Fruit fly (Drosophila melanogaster) whole organism, wandering third instar larva: ENCODE data around the gene CG14565.
A peak's percentile ranks its signal among the peaks of the same experiment; 100 is the strongest.

Experiments used
- Abd-B ChIP-seq: fragments of >200 bp; optimal IDR thresholded peaks from 2 replicates; lab custom pipeline; 2017; ENCODE audit warnings: missing biosample characterization, missing genetic modification characterization
- CG32264 ChIP-seq: fragments of 200-800 bp; sonication (Bioruptor generic); optimal IDR thresholded peaks from 2 replicates; lab custom pipeline; 2016; ENCODE audit warnings: missing biosample characterization, missing genetic modification characterization
- CG9705 ChIP-seq: fragments of 200-800 bp; sonication (Bioruptor generic); optimal IDR thresholded peaks from 2 replicates; lab custom pipeline; 2018; ENCODE audit warnings: missing biosample characterization, mild to moderate bottlenecking, missing genetic modification characterization
- CrebA ChIP-seq: fragments of 200-800 bp; sonication (Bioruptor generic); optimal IDR thresholded peaks from 2 replicates; lab custom pipeline; 2016; ENCODE audit warnings: missing biosample characterization, mild to moderate bottlenecking, missing genetic modification characterization, borderline replicate concordance
- Dfd ChIP-seq: fragments of >200 bp; optimal IDR thresholded peaks from 2 replicates; lab custom pipeline; 2017; ENCODE audit warnings: missing biosample characterization, missing genetic modification characterization
- Dif ChIP-seq: fragments of 200-275, 200-300 bp; sonication (Bioruptor generic); optimal IDR thresholded peaks from 2 replicates; lab custom pipeline; 2018; ENCODE audit warnings: missing biosample characterization, missing genetic modification characterization; ENCODE audit not compliant: partially characterized antibody
- GATAd ChIP-seq: sonication (Bioruptor generic); optimal IDR thresholded peaks from 2 replicates; lab custom pipeline; 2016; ENCODE audit warnings: missing biosample characterization, missing genetic modification characterization
- HLH106 ChIP-seq: fragments of 200-800 bp; optimal IDR thresholded peaks from 3 replicates; lab custom pipeline; 2019; ENCODE audit warnings: missing biosample characterization, mild to moderate bottlenecking, missing genetic modification characterization, moderate library complexity
- Hnf4 ChIP-seq: fragments of 200-800 bp; sonication (Bioruptor generic); optimal IDR thresholded peaks from 2 replicates; lab custom pipeline; 2016; ENCODE audit warnings: missing biosample characterization, mild to moderate bottlenecking, missing genetic modification characterization
- Hr78 ChIP-seq: fragments of >200 bp; optimal IDR thresholded peaks from 2 replicates; lab custom pipeline; 2017; ENCODE audit warnings: missing biosample characterization, missing genetic modification characterization
- Hr83 ChIP-seq: fragments of 200-300 bp; sonication (Bioruptor generic); optimal IDR thresholded peaks from 2 replicates; lab custom pipeline; 2016; ENCODE audit warnings: missing biosample characterization, mild to moderate bottlenecking, missing genetic modification characterization, moderate library complexity; ENCODE audit not compliant: poor library complexity, severe bottlenecking
- Jra ChIP-seq: sonication (Bioruptor generic); optimal IDR thresholded peaks from 2 replicates; lab custom pipeline; 2016; ENCODE audit warnings: missing biosample characterization, missing genetic modification characterization
- Mio ChIP-seq: sonication (Bioruptor generic); optimal IDR thresholded peaks from 2 replicates; lab custom pipeline; 2016; ENCODE audit warnings: missing biosample characterization, missing genetic modification characterization
- Myc ChIP-seq: fragments of >200 bp; optimal IDR thresholded peaks from 2 replicates; lab custom pipeline; 2017
- N ChIP-seq: fragments of >200 bp; optimal IDR thresholded peaks from 2 replicates; lab custom pipeline; 2018; ENCODE audit warnings: missing biosample characterization, missing external identifiers, missing genetic modification characterization
- OdsH ChIP-seq: fragments of 200-800 bp; sonication (Bioruptor generic); optimal IDR thresholded peaks from 2 replicates; lab custom pipeline; 2016; ENCODE audit warnings: missing biosample characterization, mild to moderate bottlenecking, missing genetic modification characterization
- Rel ChIP-seq, 2 experiments: fragments of 200-800 bp; sonication (Bioruptor generic) in 1 of 2; optimal IDR thresholded peaks; 2 replicates in 1 of 2; 3 replicates in 1 of 2; lab custom pipeline; 2016 to 2019; ENCODE audit warnings: mild to moderate bottlenecking in 2 of 2, missing biosample characterization in 2 of 2, missing genetic modification characterization in 2 of 2, moderate library complexity in 1 of 2
- Sp1 ChIP-seq: fragments of 200-800 bp; sonication (Bioruptor generic); optimal IDR thresholded peaks from 3 replicates; lab custom pipeline; 2019; ENCODE audit warnings: missing biosample characterization, mild to moderate bottlenecking, missing genetic modification characterization, moderate library complexity
- Vsx2 ChIP-seq: fragments of 200-300, 225-300 bp; sonication (Bioruptor generic); optimal IDR thresholded peaks from 2 replicates; lab custom pipeline; 2018; ENCODE audit warnings: missing biosample characterization, missing genetic modification characterization; ENCODE audit not compliant: partially characterized antibody
- br ChIP-seq: fragments of 200-800 bp; sonication (Bioruptor generic); optimal IDR thresholded peaks from 2 replicates; lab custom pipeline; 2016; ENCODE audit warnings: missing biosample characterization, missing genetic modification characterization
- brk ChIP-seq: fragments of 200-800 bp; sonication (Bioruptor generic); optimal IDR thresholded peaks from 2 replicates; lab custom pipeline; 2016; ENCODE audit warnings: missing biosample characterization, mild to moderate bottlenecking, missing genetic modification characterization
- dl ChIP-seq, 2 experiments: fragments of 175-275, 200-275 bp in 1 of 2; fragments of 200-275 bp in 1 of 2; sonication (Bioruptor generic); optimal IDR thresholded peaks; lab custom pipeline; 2018; ENCODE audit warnings: mild to moderate bottlenecking in 2 of 2, missing biosample characterization in 2 of 2, missing genetic modification characterization in 2 of 2, moderate library complexity in 2 of 2; ENCODE audit not compliant: partially characterized antibody in 2 of 2, insufficient read depth in 1 of 2
- dmrt93B ChIP-seq: fragments of 200-800 bp; sonication (Bioruptor generic); optimal IDR thresholded peaks from 2 replicates; lab custom pipeline; 2018; ENCODE audit warnings: missing biosample characterization, mild to moderate bottlenecking, missing genetic modification characterization
- dsf ChIP-seq: sonication (Bioruptor generic); optimal IDR thresholded peaks from 2 replicates; lab custom pipeline; 2016; ENCODE audit warnings: missing biosample characterization, missing genetic modification characterization, borderline replicate concordance
- ey ChIP-seq: fragments of 200-800 bp; sonication (Bioruptor generic); optimal IDR thresholded peaks from 2 replicates; lab custom pipeline; 2016; ENCODE audit warnings: missing biosample characterization, missing genetic modification characterization
- foxo ChIP-seq, 2 experiments: fragments of 200-800 bp; sonication (Bioruptor generic); optimal IDR thresholded peaks; 2 replicates in 1 of 2; 3 replicates in 1 of 2; lab custom pipeline; 2016 to 2017; ENCODE audit warnings: missing biosample characterization in 2 of 2, missing genetic modification characterization in 2 of 2
- fru ChIP-seq: fragments of 200-800 bp; sonication (Bioruptor generic); optimal IDR thresholded peaks from 3 replicates; lab custom pipeline; 2016; ENCODE audit warnings: missing biosample characterization, mild to moderate bottlenecking, missing genetic modification characterization
- h ChIP-seq: fragments of 200-800 bp; sonication (Bioruptor generic); optimal IDR thresholded peaks from 3 replicates; lab custom pipeline; 2016; ENCODE audit warnings: missing biosample characterization, mild to moderate bottlenecking, missing genetic modification characterization
- jim ChIP-seq: fragments of 175-275, 200-325 bp; sonication (Bioruptor generic); optimal IDR thresholded peaks from 2 replicates; lab custom pipeline; 2016; ENCODE audit warnings: missing biosample characterization, mild to moderate bottlenecking, missing genetic modification characterization
- lola ChIP-seq: fragments of >200 bp; optimal IDR thresholded peaks from 2 replicates; lab custom pipeline; 2017; ENCODE audit warnings: missing biosample characterization, missing genetic modification characterization
- pan ChIP-seq: fragments of >200 bp; optimal IDR thresholded peaks from 2 replicates; lab custom pipeline; 2017
- psq ChIP-seq: fragments of 200-800 bp; sonication (Bioruptor generic); optimal IDR thresholded peaks from 3 replicates; lab custom pipeline; 2017; ENCODE audit warnings: missing biosample characterization, mild to moderate bottlenecking, missing genetic modification characterization, moderate library complexity
- rgr ChIP-seq: fragments of 200-800 bp; sonication (Bioruptor generic); optimal IDR thresholded peaks from 3 replicates; lab custom pipeline; 2016; ENCODE audit warnings: missing biosample characterization, mild to moderate bottlenecking, missing genetic modification characterization
- sage ChIP-seq: fragments of 200-800 bp; sonication (Bioruptor generic); optimal IDR thresholded peaks from 2 replicates; lab custom pipeline; 2016; ENCODE audit warnings: missing biosample characterization, mild to moderate bottlenecking, missing genetic modification characterization
- sv ChIP-seq: fragments of 200-800 bp; sonication (Bioruptor generic); optimal IDR thresholded peaks from 3 replicates; lab custom pipeline; 2016; ENCODE audit warnings: missing biosample characterization, missing genetic modification characterization
- tai ChIP-seq: sonication (Bioruptor generic); optimal IDR thresholded peaks from 2 replicates; lab custom pipeline; 2016; ENCODE audit warnings: missing biosample characterization, missing genetic modification characterization
- usp ChIP-seq: fragments of >200 bp; optimal IDR thresholded peaks from 2 replicates; lab custom pipeline; 2017; ENCODE audit warnings: missing biosample characterization, missing genetic modification characterization
- woc ChIP-seq: sonication (Bioruptor generic); optimal IDR thresholded peaks from 2 replicates; lab custom pipeline; 2016; ENCODE audit warnings: missing biosample characterization, mild to moderate bottlenecking, missing genetic modification characterization

Gene CG14565

DNA sequence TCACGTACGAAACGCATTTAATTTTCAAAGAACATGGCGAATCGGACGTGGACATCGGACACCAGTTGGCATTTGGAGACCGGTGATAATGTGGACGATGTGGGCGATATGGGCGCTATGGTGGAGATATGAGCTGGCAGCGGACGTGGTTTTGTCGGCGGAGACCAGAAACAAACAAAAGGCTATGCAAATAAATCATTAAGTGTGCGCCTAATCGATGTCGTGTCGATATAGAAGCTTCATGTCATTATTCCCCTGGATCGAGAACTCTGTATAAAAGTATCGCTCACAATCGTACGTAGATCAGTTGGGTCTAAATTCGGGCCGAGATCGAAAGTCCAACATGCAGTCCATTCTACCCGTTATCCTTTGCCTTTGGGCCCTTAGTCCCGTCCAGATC lies 2.8 kb downstream of the CG14565 start, which contains the start of gene CG14572:
TSS of gene CG14572 (plus strand) at position 301 of the 400 bp plus-strand sequence.
- TF ChIP-seq Hr83, result no peak
- no peak for TF ChIP-seq Rel (GFP tag; optimal IDR thresholded peaks at IDR 0.05; lab: Kevin White, UChicago)
- no peak for TF ChIP-seq Rel (tag; optimal IDR thresholded peaks at IDR 0.05; lab: Kevin White, UChicago)
- TF ChIP-seq sage (GFP tag; lab: Kevin White, UChicago), result no peak
- TF ChIP-seq brk (GFP tag; lab: Kevin White, UChicago), result no peak
- TF ChIP-seq Abd-B, result no peak
- TF ChIP-seq psq (GFP tag; lab: Kevin White, UChicago), result no peak
- no peak for TF ChIP-seq GATAd (GFP tag; lab: Kevin White, UChicago)
- no peak for TF ChIP-seq dmrt93B
- TF ChIP-seq usp, result no peak
- no peak for TF ChIP-seq lola (GFP tag; lab: Kevin White, UChicago)
- no peak for TF ChIP-seq Hnf4 (GFP tag; lab: Kevin White, UChicago)
- TF ChIP-seq Hr78, result no peak
- TF ChIP-seq HLH106 (tag; lab: Kevin White, UChicago), result no peak
- no peak for TF ChIP-seq br (GFP tag; lab: Kevin White, UChicago)
- no peak for TF ChIP-seq Mio (GFP tag; lab: Kevin White, UChicago)
- no peak for TF ChIP-seq CG32264 (GFP tag; lab: Kevin White, UChicago)
- no peak for TF ChIP-seq pan
- TF ChIP-seq Myc (lab: Kevin White, UChicago), result no peak
- no peak for TF ChIP-seq dl (GFP tag; optimal IDR thresholded peaks at IDR 0.05; lab: Kevin White, UChicago; ENCODE audit: insufficient read depth in 1 of 2, partially characterized antibody in 2 of 2)
- TF ChIP-seq ey, result no peak

DNA sequence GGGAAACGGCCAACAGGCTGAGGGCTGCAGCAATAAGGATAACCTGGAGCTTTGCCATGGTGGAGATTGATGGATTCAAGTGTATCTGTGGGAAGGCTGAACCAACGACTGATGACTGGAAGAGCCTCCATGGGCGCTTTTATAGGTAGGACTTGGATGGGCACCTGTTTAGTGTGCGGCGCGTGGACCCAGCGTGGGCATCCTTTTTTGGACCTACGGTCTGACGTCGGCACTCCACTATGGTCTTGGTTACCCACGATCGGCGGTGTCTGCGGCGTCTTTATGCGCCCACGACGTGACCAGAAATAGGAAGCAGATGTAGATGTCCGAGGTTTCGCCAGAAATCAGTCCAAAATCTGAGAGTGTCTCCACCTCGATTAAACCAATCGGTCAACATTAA lies 3.9 kb downstream of the CG14565 start, which contains the start of gene CG14566:
TSS of gene CG14566 (minus strand) at position 101 of the 400 bp plus-strand sequence.
- TF ChIP-seq Myc (lab: Kevin White, UChicago), result no peak
- TF ChIP-seq dmrt93B, result no peak
- no peak for TF ChIP-seq Vsx2
- TF ChIP-seq sv (GFP tag; lab: Kevin White, UChicago), result no peak
- TF ChIP-seq Dif (GFP tag; lab: Kevin White, UChicago), result no peak
- no peak for TF ChIP-seq Jra
- TF ChIP-seq Abd-B, result no peak
- no peak for TF ChIP-seq brk (GFP tag; lab: Kevin White, UChicago)
- TF ChIP-seq ey, result no peak
- TF ChIP-seq CG32264 (GFP tag; lab: Kevin White, UChicago), result no peak

DNA sequence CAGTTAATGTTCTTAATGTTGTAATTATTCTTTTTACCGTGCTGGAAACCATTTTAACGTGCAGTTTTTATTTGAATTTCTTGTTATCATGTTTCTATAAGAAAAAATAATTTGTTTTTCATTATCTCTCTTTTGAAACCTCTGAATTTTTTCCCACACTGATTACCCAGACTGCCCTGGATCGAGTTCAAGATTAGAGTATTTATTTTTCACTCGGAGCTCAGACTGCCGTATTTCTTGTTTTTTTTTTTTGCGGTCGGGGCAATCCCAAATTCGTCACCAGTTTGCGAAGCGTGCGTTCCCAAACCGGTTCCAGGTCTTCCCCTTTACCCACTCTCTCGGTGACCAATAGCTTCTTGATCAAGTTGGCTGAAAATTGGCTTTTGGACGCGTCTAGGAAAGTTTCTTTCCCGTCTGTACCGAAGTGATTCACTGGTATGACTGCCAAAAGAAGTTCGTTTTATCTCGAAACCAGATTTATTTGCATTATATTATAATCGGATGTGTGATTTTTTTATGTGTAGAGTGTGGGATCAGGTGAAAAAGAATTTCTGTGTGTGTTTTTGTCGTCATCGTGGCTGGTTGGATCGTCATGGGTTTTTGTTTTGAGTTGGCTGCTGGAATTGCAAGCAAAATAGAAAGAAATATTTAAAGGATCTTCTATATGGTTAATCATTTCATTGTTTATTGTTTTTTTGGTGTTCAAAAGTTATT lies 4.9 kb downstream of the CG14565 start:
- no peak for TF ChIP-seq ey
- peak; percentile 49 for TF ChIP-seq woc
- no peak for TF ChIP-seq Dfd (GFP tag; lab: Kevin White, UChicago)
- TF ChIP-seq sage (GFP tag; lab: Kevin White, UChicago), result no peak
- TF ChIP-seq foxo (GFP tag; optimal IDR thresholded peaks at IDR 0.05; lab: Kevin White, UChicago), result no peak
- no peak for TF ChIP-seq OdsH
- TF ChIP-seq br (GFP tag; lab: Kevin White, UChicago), result no peak
- TF ChIP-seq HLH106 (tag; lab: Kevin White, UChicago), result no peak
- TF ChIP-seq psq (GFP tag; lab: Kevin White, UChicago), result no peak
- no peak for TF ChIP-seq brk (GFP tag; lab: Kevin White, UChicago)
- no peak for TF ChIP-seq tai (GFP tag; lab: Kevin White, UChicago)
- no peak for TF ChIP-seq CG9705
- peak; percentile 10 for TF ChIP-seq Jra
- no peak for TF ChIP-seq usp
- TF ChIP-seq CG32264 (GFP tag; lab: Kevin White, UChicago), result no peak
- no peak for TF ChIP-seq lola (GFP tag; lab: Kevin White, UChicago)
- no peak for TF ChIP-seq Sp1 (GFP tag; lab: Kevin White, UChicago)
- TF ChIP-seq dsf (GFP tag; lab: Kevin White, UChicago), result no peak
- TF ChIP-seq Mio (GFP tag; lab: Kevin White, UChicago), result no peak
- TF ChIP-seq Dif (GFP tag; lab: Kevin White, UChicago), result peak; percentile 16
- peak; percentile 21 for TF ChIP-seq Vsx2
- no peak for TF ChIP-seq N
- TF ChIP-seq rgr (GFP tag; lab: Kevin White, UChicago), result peak; percentile 18
- no peak for TF ChIP-seq dl (GFP tag; optimal IDR thresholded peaks at IDR 0.05; lab: Kevin White, UChicago; ENCODE audit: insufficient read depth in 1 of 2, partially characterized antibody in 2 of 2)
- TF ChIP-seq h (GFP tag; lab: Kevin White, UChicago), result peak; percentile 48
- TF ChIP-seq CrebA (GFP tag; lab: Kevin White, UChicago), result no peak
- TF ChIP-seq Hnf4 (GFP tag; lab: Kevin White, UChicago), result no peak
- no peak for TF ChIP-seq Myc (lab: Kevin White, UChicago)
- TF ChIP-seq pan, result no peak
- no peak for TF ChIP-seq Hr78
- TF ChIP-seq Rel (GFP tag; optimal IDR thresholded peaks at IDR 0.05; lab: Kevin White, UChicago), result no peak
- peak; percentile 91 for TF ChIP-seq Rel (tag; optimal IDR thresholded peaks at IDR 0.05; lab: Kevin White, UChicago)
- TF ChIP-seq Abd-B, result no peak
- no peak for TF ChIP-seq fru (GFP tag; lab: Kevin White, UChicago)
- no peak for TF ChIP-seq sv (GFP tag; lab: Kevin White, UChicago)
- no peak for TF ChIP-seq jim
- TF ChIP-seq GATAd (GFP tag; lab: Kevin White, UChicago), result no peak
- no peak for TF ChIP-seq dmrt93B
- no peak for TF ChIP-seq Hr83
- TF ChIP-seq, all 38 proteins: peak for 7
